Fruit fly (Drosophila melanogaster) whole organism: ENCODE results near the gene Cpr76Bd.

Source experiments
- CG8478 ChIP-seq: fragments of >200 bp; optimal IDR thresholded peaks from 2 replicates; lab custom pipeline; 2018; ENCODE audit warnings: inconsistent platforms
- Dll ChIP-seq: fragments of >200 bp; optimal IDR thresholded peaks from 2 replicates; lab custom pipeline; 2017
- EcR ChIP-seq, 2 experiments: fragments of >200 bp; optimal IDR thresholded peaks; 2 replicates each; lab custom pipeline; 2017; ENCODE audit warnings: missing biosample characterization in 2 of 2, missing genetic modification characterization in 2 of 2, missing genetic modification reagents in 2 of 2
- pan ChIP-seq: fragments of >200 bp; optimal IDR thresholded peaks from 2 replicates; lab custom pipeline; 2017
- psq ChIP-seq: fragments of >200 bp; optimal IDR thresholded peaks from 2 replicates; lab custom pipeline; 2017
- usp ChIP-seq: fragments of >200 bp; optimal IDR thresholded peaks from 2 replicates; lab custom pipeline; 2017; ENCODE audit warnings: missing biosample characterization, missing genetic modification characterization, mixed read lengths

The Cpr76Bd gene

DNA sequence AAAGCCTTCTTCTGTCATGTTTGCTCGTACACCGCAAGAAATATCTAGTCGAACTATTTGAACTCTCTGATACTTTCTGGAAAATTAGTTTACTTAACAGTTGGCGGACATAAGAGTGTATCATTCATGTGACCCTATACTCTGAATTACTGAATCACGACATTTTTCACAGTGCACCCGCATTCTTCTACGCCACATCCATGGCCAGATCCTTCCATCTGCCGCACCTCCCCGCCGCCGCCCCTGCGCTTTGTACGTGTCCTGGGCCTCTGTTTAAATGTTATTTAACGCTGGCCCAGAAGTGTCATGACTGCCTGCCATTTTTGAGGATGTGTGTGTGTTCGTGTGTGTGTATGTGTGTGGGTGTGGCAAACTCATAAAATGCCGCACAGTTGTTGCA lies 19.9 kb upstream of the Cpr76Bd start:
- TF ChIP-seq psq (lab: Kevin White, UChicago) (no peak), usp (GFP tag; lab: Kevin White, UChicago) (no peak), pan (lab: Kevin White, UChicago) (no peak), EcR (GFP tag; optimal IDR thresholded peaks at IDR 0.05; lab: Kevin White, UChicago) (no peak), CG8478 (lab: Kevin White, UChicago) (no peak), Dll (no peak)

DNA sequence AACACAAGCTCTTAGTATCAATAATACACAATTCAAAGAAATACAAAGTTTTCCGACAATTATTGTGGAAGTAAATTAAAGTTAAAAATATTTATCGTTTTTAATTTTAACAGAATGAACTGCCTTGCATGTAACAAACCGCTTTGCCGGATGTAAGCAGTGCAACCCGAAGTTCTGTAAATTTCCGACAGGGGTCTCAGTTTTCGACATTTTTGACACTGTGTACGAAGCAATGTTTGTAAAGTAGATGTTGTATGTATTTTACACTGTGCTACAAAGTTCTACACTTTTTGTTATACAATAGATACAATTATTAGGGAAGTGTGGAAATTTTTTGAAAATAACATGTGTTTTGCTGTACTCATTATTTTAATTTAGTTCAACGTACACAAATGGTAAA lies 16.0 kb upstream of the Cpr76Bd start:
- TF ChIP-seq usp (GFP tag; lab: Kevin White, UChicago), result no peak

DNA sequence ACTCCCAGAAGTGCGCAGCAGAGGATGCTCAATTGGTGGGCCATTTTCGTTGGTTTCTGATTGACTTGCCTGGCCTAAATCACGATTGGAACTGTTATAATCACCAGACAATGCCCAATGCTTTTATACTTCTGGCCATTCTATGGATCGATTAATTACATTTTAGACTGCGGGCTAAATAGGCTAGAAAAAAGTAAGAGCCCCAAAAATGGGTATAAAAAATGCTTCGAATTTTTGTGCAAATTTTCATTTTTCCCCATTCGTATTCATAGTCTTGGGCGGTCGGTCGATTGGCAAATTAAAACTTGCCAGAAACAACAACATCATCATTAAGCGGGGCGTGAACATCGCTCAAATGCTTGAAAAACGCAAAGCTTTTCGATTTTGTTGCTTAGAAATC lies 14.3 kb upstream of the Cpr76Bd start, which contains the start of gene Cpr76Ba:
Gene Cpr76Ba (minus strand): TSS at position 101 of the 400 bp plus-strand sequence.
- TF ChIP-seq pan (lab: Kevin White, UChicago) (no peak), EcR (GFP tag; optimal IDR thresholded peaks at IDR 0.05; lab: Kevin White, UChicago) (no peak), usp (GFP tag; lab: Kevin White, UChicago) (no peak), CG8478 (lab: Kevin White, UChicago) (no peak), psq (lab: Kevin White, UChicago) (no peak), Dll (no peak)

DNA sequence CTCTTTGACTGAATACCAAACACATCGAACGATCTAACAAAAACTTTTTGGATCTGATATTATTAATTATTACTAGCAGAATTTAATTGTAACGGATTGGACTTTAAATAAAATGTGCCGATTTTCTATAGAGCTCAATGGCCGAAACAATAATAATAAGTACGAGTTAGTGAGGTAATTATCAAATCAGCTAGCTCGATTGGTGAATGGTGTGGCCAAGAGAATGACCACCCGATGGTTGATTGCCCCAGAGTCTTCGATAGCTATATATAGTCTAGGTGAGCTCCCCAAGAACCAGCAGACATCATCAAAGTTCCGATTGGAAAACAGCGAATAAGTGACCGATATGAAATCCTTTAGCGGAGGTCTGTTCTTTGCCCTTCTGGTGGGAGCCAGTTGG lies 13.2 kb upstream of the Cpr76Bd start, which contains the start of gene Cpr76Bb:
Gene Cpr76Bb (plus strand): TSS at position 301 of the 400 bp plus-strand sequence.
- TF ChIP-seq psq (lab: Kevin White, UChicago), result no peak
- no peak for TF ChIP-seq pan (lab: Kevin White, UChicago)
- TF ChIP-seq usp (GFP tag; lab: Kevin White, UChicago), result no peak
- TF ChIP-seq EcR (GFP tag; optimal IDR thresholded peaks at IDR 0.05; lab: Kevin White, UChicago), result no peak
- TF ChIP-seq CG8478 (lab: Kevin White, UChicago), result no peak
- TF ChIP-seq Dll, result no peak

DNA sequence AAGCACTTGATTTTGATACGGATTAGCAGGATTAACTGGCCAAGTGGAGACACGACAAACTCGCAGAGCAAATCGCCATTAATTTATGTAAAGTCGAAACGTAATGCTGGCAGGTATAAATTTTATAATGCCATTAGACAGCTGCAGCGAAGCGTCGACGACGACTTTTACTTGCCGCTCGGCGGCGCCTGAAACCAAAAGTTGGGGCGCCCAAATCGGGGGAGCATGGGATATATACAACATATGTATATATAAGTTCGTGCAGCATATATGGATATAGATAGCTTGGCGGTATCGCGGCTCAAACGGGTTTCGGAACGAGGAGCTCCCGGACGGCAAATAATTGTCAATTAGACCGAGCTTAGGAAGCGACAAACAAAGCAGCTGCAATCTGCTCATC lies 11.9 kb upstream of the Cpr76Bd start, which contains the start of gene Cpr76Bc:
Gene Cpr76Bc (plus strand): TSS at position 301 of the 400 bp plus-strand sequence.
- TF ChIP-seq Dll, result no peak
- no peak for TF ChIP-seq psq (lab: Kevin White, UChicago)
- no peak for TF ChIP-seq usp (GFP tag; lab: Kevin White, UChicago)
- TF ChIP-seq CG8478 (lab: Kevin White, UChicago), result no peak
- TF ChIP-seq pan (lab: Kevin White, UChicago), result no peak
- no peak for TF ChIP-seq EcR (GFP tag; optimal IDR thresholded peaks at IDR 0.05; lab: Kevin White, UChicago)

DNA sequence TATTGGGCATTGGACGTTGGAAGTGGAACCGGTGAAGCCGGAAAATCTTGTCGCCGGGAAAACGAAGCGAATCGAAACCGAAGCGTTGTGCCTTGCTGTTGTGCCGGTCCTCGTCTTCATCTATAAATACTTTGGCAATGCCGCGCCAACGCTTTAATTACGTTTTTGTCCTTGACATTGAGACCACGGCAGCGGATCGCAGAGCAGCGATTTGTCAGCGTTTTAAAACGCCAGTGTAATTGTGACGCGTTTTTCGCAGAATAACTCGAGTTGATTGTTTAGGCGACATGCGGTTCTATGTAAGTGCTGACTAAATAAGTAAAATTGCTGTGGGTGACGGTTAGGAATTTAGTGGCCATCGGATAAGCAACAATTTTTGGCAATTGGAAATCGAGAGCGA lies 11.4 kb upstream of the Cpr76Bd start:
- TF ChIP-seq CG8478 (lab: Kevin White, UChicago) (no peak), pan (lab: Kevin White, UChicago) (no peak), Dll (no peak), psq (lab: Kevin White, UChicago) (no peak), usp (GFP tag; lab: Kevin White, UChicago) (no peak), EcR (GFP tag; optimal IDR thresholded peaks at IDR 0.05; lab: Kevin White, UChicago) (no peak)

DNA sequence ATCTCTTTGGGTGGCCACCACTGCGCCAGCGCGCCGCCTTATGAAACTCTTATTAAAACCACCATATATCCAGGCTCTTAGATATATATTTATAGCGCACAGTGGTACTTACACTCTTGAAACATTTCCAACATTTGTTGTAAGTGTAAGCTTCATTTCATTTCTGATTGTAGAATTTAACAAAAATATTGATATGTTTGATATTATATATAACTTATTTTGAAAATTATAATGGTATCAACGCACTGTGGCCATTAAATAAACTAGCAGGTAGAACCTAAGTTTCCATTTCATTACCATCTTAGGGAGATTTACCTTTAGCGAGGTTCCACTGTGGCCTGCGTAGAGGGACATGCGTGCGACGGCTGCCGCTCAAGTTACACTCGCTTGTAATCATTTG lies 7.9 kb upstream of the Cpr76Bd start:
- no peak for TF ChIP-seq usp (GFP tag; lab: Kevin White, UChicago)
- TF ChIP-seq CG8478 (lab: Kevin White, UChicago), result no peak
- no peak for TF ChIP-seq pan (lab: Kevin White, UChicago)
- no peak for TF ChIP-seq psq (lab: Kevin White, UChicago)
- no peak for TF ChIP-seq EcR (GFP tag; optimal IDR thresholded peaks at IDR 0.05; lab: Kevin White, UChicago)
- TF ChIP-seq Dll, result no peak

DNA sequence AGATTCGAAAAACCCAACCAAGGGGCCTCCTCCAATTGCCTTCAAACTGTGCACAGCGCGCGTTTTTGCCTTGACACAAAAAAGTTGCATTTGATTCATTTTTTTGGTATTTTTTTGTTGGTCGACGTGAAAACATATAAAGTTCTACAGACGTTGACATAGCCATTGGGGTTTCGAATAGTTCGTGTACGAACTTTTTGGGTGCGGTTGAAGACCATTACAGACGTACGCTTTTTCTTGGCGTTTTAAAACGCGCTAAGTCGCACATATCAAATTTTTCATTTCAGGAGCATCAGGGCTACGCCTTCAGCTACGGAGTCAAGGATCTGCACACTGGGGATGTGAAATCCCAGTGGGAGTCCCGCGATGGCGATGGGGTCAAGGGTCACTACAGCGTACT lies 6.8 kb upstream of the Cpr76Bd start:
- no peak for TF ChIP-seq EcR (GFP tag; optimal IDR thresholded peaks at IDR 0.05; lab: Kevin White, UChicago)
- TF ChIP-seq pan (lab: Kevin White, UChicago), result no peak
- TF ChIP-seq CG8478 (lab: Kevin White, UChicago), result no peak
- no peak for TF ChIP-seq Dll
- no peak for TF ChIP-seq psq (lab: Kevin White, UChicago)
- no peak for TF ChIP-seq usp (GFP tag; lab: Kevin White, UChicago)

DNA sequence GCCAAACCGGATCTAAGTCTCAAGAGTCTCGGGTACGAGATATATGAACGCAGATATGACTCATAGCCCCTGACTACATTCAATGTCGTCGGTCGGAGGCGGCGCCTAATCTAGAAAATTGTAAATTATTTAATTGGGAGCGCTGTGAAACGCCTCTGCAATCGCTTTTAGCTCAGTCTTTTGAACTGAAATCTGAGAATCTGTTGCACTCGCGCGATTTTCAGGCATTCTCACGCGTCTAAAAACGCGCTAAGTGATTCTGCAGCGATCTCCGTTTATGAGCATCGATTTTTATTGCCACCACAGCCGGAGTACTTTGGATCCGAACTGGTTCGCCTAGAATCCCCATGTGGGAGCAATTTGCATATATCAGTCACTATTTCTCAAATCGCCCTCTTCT lies 4.0 kb upstream of the Cpr76Bd start:
- TF ChIP-seq Dll (no peak), usp (GFP tag; lab: Kevin White, UChicago) (no peak), EcR (GFP tag; optimal IDR thresholded peaks at IDR 0.05; lab: Kevin White, UChicago) (no peak), CG8478 (lab: Kevin White, UChicago) (no peak), psq (lab: Kevin White, UChicago) (no peak), pan (lab: Kevin White, UChicago) (no peak)

DNA sequence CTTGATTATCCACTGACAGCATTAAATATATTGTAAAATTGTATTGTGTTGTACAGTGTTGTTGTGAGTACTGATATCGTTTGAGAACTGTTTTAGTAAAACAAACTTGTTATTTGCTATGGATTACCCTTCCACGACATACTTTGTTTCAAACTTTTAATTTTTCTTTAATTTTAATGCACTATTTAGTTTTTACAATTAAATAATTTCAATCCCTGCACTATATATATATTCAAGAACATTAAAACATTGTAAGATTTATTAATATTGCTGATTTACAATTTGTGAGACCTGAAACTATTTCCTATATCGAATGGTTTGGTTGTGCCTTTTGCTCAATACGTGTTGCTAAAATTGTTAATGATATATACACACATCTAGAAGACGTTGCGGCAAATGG lies 11.6 kb downstream of the Cpr76Bd start, which contains the start of the genes CG46434 and Dred:
Gene CG46434 (minus strand): TSS at position 101 of the 400 bp plus-strand sequence.
Gene Dred (minus strand): TSS at position 101 of the 400 bp plus-strand sequence.
- no peak for TF ChIP-seq EcR (GFP tag; optimal IDR thresholded peaks at IDR 0.05; lab: Kevin White, UChicago)
- TF ChIP-seq usp (GFP tag; lab: Kevin White, UChicago), result no peak
- TF ChIP-seq CG8478 (lab: Kevin White, UChicago), result no peak
- TF ChIP-seq Dll, result no peak

DNA sequence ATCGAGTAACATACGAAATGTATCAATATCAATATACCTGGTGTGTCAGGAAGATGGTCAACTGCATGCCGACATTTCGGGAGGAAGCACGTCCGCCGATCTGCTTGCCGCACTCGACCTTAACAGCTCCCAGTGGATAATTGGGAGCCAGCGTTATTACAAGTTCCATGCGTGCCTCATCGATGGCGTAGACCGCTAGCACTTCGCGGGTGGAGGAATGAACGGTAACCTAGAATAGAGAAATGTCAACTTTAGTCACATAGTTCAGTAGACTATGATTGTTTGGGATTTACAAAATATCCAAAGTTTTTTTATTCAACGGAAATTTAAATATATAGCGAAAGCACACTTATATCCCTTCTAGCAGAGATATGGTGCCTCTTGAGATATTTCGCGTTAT lies 12.3 kb downstream of the Cpr76Bd start, which contains the start of the genes CG46435 and Rcd7:
Gene CG46435 (plus strand): TSS at position 301 of the 400 bp plus-strand sequence.
Gene Rcd7 (plus strand): TSS at position 301 of the 400 bp plus-strand sequence.
- no peak for TF ChIP-seq psq (lab: Kevin White, UChicago)
- no peak for TF ChIP-seq CG8478 (lab: Kevin White, UChicago)
- no peak for TF ChIP-seq usp (GFP tag; lab: Kevin White, UChicago)
- no peak for TF ChIP-seq EcR (GFP tag; optimal IDR thresholded peaks at IDR 0.05; lab: Kevin White, UChicago)
- TF ChIP-seq Dll, result no peak
- no peak for TF ChIP-seq pan (lab: Kevin White, UChicago)

DNA sequence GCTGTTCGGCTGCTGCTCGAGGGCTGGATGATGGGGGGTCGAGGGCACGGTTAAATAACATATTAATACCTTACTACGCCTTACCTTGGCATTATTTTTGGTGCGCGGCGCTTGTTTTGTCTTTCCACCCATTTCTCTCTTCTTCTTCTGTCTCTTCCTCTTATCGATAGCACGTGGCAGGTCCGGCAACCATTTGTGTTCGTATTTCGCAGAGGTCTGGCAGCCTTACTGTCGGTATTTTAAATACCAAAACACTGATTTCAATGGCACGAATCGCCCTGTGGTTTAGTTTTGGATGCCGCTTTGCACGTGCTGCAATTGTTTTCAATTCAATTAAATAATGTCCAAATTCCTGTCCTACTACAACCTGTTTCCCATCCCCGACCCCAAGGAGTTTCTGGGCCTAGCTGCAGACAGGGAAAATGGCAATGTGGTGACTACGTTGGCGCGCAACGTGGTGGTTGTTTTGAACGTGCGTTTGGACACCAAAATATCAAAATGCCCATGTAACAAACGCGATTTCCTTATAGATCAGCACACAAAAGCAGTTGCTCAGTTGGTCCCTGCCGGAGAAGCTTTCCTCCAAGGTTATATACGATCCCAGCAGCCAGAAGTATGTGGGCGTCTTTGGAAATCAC lies 19.7 kb downstream of the Cpr76Bd start, which contains the start of the genes Ltn1 and CG9300:
Gene Ltn1 (minus strand): TSS at position 155 of the 638 bp plus-strand sequence.
Gene CG9300 (plus strand): TSS at position 285 of the 638 bp plus-strand sequence.
- TF ChIP-seq Dll, result no peak
- no peak for TF ChIP-seq pan (lab: Kevin White, UChicago)
- no peak for TF ChIP-seq psq (lab: Kevin White, UChicago)
- no peak for TF ChIP-seq EcR (GFP tag; optimal IDR thresholded peaks at IDR 0.05; lab: Kevin White, UChicago)
- TF ChIP-seq usp (GFP tag; lab: Kevin White, UChicago), result no peak
- no peak for TF ChIP-seq CG8478 (lab: Kevin White, UChicago)
